Worm (Caenorhabditis elegans): ENCODE measurements around the gene Y51H4A.938.
A peak's percentile ranks its signal among the peaks of the same experiment; 100 is the strongest.

ce11 chrIV:16501855-16502254 lies 20.9 kb downstream of the Y51H4A.938 start:
- TF ChIP-seq snpc-4 (tag; optimal IDR thresholded peaks at IDR 0.05) (no peak), nhr-76 (tag; optimal IDR thresholded peaks at IDR 0.05) (no peak), nhr-84 (tag; optimal IDR thresholded peaks at IDR 0.05) (no peak), egl-27 (tag; optimal IDR thresholded peaks at IDR 0.05) (peak in 1 of 2 experiments; percentile 35), aly-2 (tag; optimal IDR thresholded peaks at IDR 0.05) (no peak), snu-23 (GFP tag; optimal IDR thresholded peaks at IDR 0.05) (peak; percentile 61), nhr-11 (tag; optimal IDR thresholded peaks at IDR 0.05) (no peak), ama-1 (optimal IDR thresholded peaks at IDR 0.05) (no peak), sup-37 (GFP tag; optimal IDR thresholded peaks at IDR 0.05) (no peak), pqm-1 (tag; optimal IDR thresholded peaks at IDR 0.05) (peak; percentile 61), lsy-2 (tag; optimal IDR thresholded peaks at IDR 0.05) (peak; percentile 39 to 56), ces-1 (GFP tag; optimal IDR thresholded peaks at IDR 0.05) (no peak)
